Worm (Caenorhabditis elegans): ENCODE results near the gene F38B6.8.
A peak's percentile ranks its signal among the peaks of the same experiment; 100 is the strongest.

F38B6.8 gene

DNA sequence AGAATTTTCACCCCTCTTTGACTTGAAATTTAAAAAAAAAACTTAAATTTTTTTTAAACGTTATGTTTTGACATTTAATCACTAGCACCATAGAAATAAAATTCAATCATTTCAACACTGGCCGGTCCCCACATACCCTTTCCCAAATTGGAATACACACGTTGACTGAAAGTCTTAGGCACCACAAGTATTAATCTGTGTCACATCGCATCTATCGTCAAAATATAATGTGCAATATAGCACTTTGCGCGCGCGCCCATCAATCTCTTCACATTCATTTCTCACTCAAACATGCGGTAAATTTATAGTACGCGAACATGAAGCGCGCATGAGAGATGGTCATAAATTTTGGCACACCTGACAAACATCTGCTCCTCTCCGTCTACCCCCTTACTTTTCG is 4.8 kb upstream of the F38B6.8 start:
- TF ChIP-seq R02D3.7 (tag; optimal IDR thresholded peaks at IDR 0.05) (no peak), aly-2 (tag; optimal IDR thresholded peaks at IDR 0.05) (no peak), mab-5 (tag; optimal IDR thresholded peaks at IDR 0.05) (peak; percentile 20), lin-39 (tag; optimal IDR thresholded peaks at IDR 0.05) (no peak)

- no peak for TF ChIP-seq blmp-1 (tag; optimal IDR thresholded peaks at IDR 0.05; ENCODE audit: insufficient read depth)
- TF ChIP-seq fos-1 (tag; optimal IDR thresholded peaks at IDR 0.05): peak; percentile 75
Observed at ce11 chrX:6674333-6674919, 8.2 kb downstream of the F38B6.8 start, which contains the start of gene F38B6.4. TSS of gene F38B6.4 (plus strand) at chrX:6674869.

DNA sequence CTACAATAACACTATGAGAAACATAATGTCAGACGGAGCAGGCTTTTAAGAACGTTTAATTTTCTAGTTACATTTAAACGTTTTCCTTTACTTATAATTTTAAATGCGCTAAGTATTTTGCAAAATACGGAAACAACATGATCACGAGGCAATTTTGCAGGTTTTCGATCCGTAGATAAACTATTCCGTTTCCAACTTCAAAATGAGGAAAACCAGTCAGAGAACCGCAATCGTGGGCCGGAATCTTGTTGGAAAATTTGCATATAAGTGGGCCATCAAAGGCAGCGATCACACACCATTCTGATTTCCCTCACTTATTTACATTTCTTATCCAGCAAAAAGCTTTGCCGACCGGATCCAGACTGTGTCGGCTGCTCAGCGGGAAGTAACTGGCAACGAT is 10.1 kb downstream of the F38B6.8 start, which contains the start of gene col-172:
Gene col-172, plus strand, starts transcription at position 301 of the 400 bp plus-strand sequence.
- TF ChIP-seq blmp-1 (tag; optimal IDR thresholded peaks at IDR 0.05; ENCODE audit: insufficient read depth) (no peak), F13H6.1 (tag; optimal IDR thresholded peaks at IDR 0.05) (no peak), gmeb-1 (tag; optimal IDR thresholded peaks at IDR 0.05) (no peak), lin-13 (GFP tag; optimal IDR thresholded peaks at IDR 0.05) (no peak), mdl-1 (tag; optimal IDR thresholded peaks at IDR 0.05) (no peak), snpc-4 (tag; optimal IDR thresholded peaks at IDR 0.05) (no peak), lin-11 (tag; optimal IDR thresholded peaks at IDR 0.05) (no peak), Y55F3AM.14 (GFP tag; optimal IDR thresholded peaks at IDR 0.05) (no peak), nhr-12 (tag; optimal IDR thresholded peaks at IDR 0.05) (no peak), ceh-16 (tag; optimal IDR thresholded peaks at IDR 0.05) (no peak), ama-1 (optimal IDR thresholded peaks at IDR 0.05) (no peak)

- TF ChIP-seq nhr-21 (tag; optimal IDR thresholded peaks at IDR 0.05) (no peak), unc-62 (GFP tag; optimal IDR thresholded peaks at IDR 0.05) (no peak), nhr-12 (tag; optimal IDR thresholded peaks at IDR 0.05) (no peak), C34F6.9 (tag; optimal IDR thresholded peaks at IDR 0.05) (no peak), lin-39 (tag; optimal IDR thresholded peaks at IDR 0.05) (no peak), lin-13 (GFP tag; optimal IDR thresholded peaks at IDR 0.05) (no peak), dmd-4 (tag; optimal IDR thresholded peaks at IDR 0.05) (no peak), ceh-16 (tag; optimal IDR thresholded peaks at IDR 0.05) (peak; percentile 57), sma-9 (GFP tag; optimal IDR thresholded peaks at IDR 0.05) (peak; percentile 21), sma-9 (tag; optimal IDR thresholded peaks at IDR 0.05) (no peak), elt-1 (tag; optimal IDR thresholded peaks at IDR 0.05) (peak; percentile 32), mbf-1 (tag; optimal IDR thresholded peaks at IDR 0.05) (no peak)
Observed at ce11 chrX:6671717-6672116, 10.9 kb downstream of the F38B6.8 start.

ce11 chrX:6669366-6669765 is 13.2 kb downstream of the F38B6.8 start:
- TF ChIP-seq mdl-1 (tag; optimal IDR thresholded peaks at IDR 0.05) (no peak), sem-4 (tag; optimal IDR thresholded peaks at IDR 0.05) (no peak), unc-55 (GFP tag; optimal IDR thresholded peaks at IDR 0.05) (no peak), elt-3 (tag; optimal IDR thresholded peaks at IDR 0.05) (no peak), lin-39 (tag; optimal IDR thresholded peaks at IDR 0.05) (no peak), mab-5 (tag; optimal IDR thresholded peaks at IDR 0.05) (no peak), sma-9 (GFP tag; optimal IDR thresholded peaks at IDR 0.05) (peak; percentile 56), sma-9 (tag; optimal IDR thresholded peaks at IDR 0.05) (no peak), lin-13 (GFP tag; optimal IDR thresholded peaks at IDR 0.05) (no peak), ztf-4 (tag; optimal IDR thresholded peaks at IDR 0.05) (no peak), zag-1 (tag; optimal IDR thresholded peaks at IDR 0.05) (no peak), peb-1 (tag; optimal IDR thresholded peaks at IDR 0.05) (no peak), unc-39 (tag; optimal IDR thresholded peaks at IDR 0.05) (no peak), elt-1 (tag; optimal IDR thresholded peaks at IDR 0.05) (peak; percentile 25), ceh-16 (tag; optimal IDR thresholded peaks at IDR 0.05) (peak; percentile 85)

DNA sequence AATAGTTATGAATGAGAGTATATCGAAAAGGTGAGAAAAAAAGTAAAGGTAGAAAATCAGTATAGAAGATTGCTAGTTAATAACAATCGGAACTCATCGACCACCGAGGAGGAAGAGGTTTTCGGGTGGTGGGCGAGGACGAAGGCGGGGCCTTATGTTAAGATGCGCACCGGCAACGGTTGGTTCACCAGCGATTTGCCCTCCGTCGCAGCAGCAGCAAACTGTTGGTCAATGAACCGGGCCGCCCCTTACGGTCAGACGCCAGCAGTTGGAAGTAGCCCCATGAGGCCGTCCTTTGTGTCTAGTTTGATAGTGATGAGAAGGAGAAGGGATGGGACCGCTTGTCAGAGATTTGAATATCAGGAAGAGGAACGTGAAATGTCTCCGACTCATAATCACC is 13.7 kb downstream of the F38B6.8 start, which contains the start of gene nhr-137:
Gene nhr-137, minus strand, starts transcription at position 101 of the 400 bp plus-strand sequence.
- TF ChIP-seq egl-27 (tag; optimal IDR thresholded peaks at IDR 0.05) (no peak), gmeb-1 (tag; optimal IDR thresholded peaks at IDR 0.05) (no peak), nhr-77 (tag; optimal IDR thresholded peaks at IDR 0.05) (no peak), dmd-4 (tag; optimal IDR thresholded peaks at IDR 0.05) (no peak), ztf-11 (tag; optimal IDR thresholded peaks at IDR 0.05) (no peak), lin-39 (tag; optimal IDR thresholded peaks at IDR 0.05) (no peak), sem-4 (tag; optimal IDR thresholded peaks at IDR 0.05) (no peak), skn-1 (tag; optimal IDR thresholded peaks at IDR 0.05) (no peak), lin-13 (GFP tag; optimal IDR thresholded peaks at IDR 0.05) (no peak), snpc-4 (tag; optimal IDR thresholded peaks at IDR 0.05) (no peak), unc-39 (tag; optimal IDR thresholded peaks at IDR 0.05) (no peak), ztf-4 (tag; optimal IDR thresholded peaks at IDR 0.05) (no peak), nhr-129 (tag; optimal IDR thresholded peaks at IDR 0.05) (no peak), unc-62 (GFP tag; optimal IDR thresholded peaks at IDR 0.05) (no peak)

Data from whole organism, L2 larva.